Worm (Caenorhabditis elegans): Measurements from ENCODE around the gene T12B5.14.

T12B5.14 gene

DNA sequence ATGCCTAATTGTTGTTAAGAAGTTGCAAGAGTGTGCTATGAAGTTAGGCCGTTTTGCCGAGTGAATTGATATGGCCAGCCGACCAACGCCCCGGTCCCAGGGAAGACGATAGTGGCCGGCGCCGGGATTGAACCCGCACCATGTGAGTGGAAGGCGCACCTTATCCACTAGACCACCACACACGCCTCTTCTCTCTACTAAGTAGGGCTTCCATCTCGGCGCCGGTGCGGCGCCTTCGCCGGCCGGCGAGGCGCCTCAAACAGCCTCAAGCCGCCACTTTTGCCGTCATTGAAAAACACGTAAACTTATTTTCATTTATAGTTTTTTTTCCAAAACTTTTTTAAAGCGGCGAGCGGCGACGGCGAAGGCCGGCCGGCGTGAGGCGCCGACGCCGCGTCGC lies 24.2 kb downstream of the T12B5.14 start:
- TF ChIP-seq crh-2 (tag; optimal IDR thresholded peaks at IDR 0.05) (no peak), nhr-11 (tag; optimal IDR thresholded peaks at IDR 0.05) (no peak), mbf-1 (tag; optimal IDR thresholded peaks at IDR 0.05) (no peak), snpc-4 (tag; optimal IDR thresholded peaks at IDR 0.05) (no peak), elt-1 (tag; optimal IDR thresholded peaks at IDR 0.05) (no peak), ama-1 (optimal IDR thresholded peaks at IDR 0.05) (no peak), nhr-25 (tag; optimal IDR thresholded peaks at IDR 0.05) (no peak), sma-9 (GFP tag; optimal IDR thresholded peaks at IDR 0.05) (no peak), sma-9 (tag; optimal IDR thresholded peaks at IDR 0.05) (no peak), ztf-11 (tag; optimal IDR thresholded peaks at IDR 0.05) (no peak), mab-5 (tag; optimal IDR thresholded peaks at IDR 0.05) (no peak)

DNA sequence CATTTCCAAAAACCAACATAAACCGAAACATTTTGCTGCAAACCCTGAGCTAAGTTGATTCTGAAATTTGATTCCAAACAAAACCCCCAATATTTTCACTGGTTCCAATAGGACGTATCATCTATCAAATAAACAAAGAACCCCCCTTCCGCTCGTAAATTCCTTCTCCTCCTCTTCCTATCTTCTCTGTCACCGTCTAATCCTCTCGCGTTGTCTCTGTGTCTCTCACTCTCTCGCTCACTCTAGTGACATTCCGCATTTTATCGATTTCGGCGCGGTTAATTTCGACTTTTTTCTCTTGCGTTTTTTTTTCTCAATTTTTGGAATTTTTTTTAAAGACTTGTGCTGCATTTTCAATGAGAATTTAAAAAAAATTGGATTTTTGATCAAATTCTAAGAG lies 27.3 kb downstream of the T12B5.14 start:
- TF ChIP-seq lin-11 (tag; optimal IDR thresholded peaks at IDR 0.05) (no peak), C34F6.9 (tag; optimal IDR thresholded peaks at IDR 0.05) (peak; percentile 58), fos-1 (tag; optimal IDR thresholded peaks at IDR 0.05) (peak; percentile 51), gmeb-1 (tag; optimal IDR thresholded peaks at IDR 0.05) (peak; percentile 41), aly-2 (tag; optimal IDR thresholded peaks at IDR 0.05) (no peak), mab-5 (tag; optimal IDR thresholded peaks at IDR 0.05) (no peak), blmp-1 (tag; optimal IDR thresholded peaks at IDR 0.05; ENCODE audit: insufficient read depth) (no peak), ceh-16 (tag; optimal IDR thresholded peaks at IDR 0.05) (no peak), lsy-2 (tag; optimal IDR thresholded peaks at IDR 0.05) (peak in 1 of 2 experiments; percentile 4), unc-55 (GFP tag; optimal IDR thresholded peaks at IDR 0.05) (peak; percentile 69), sem-4 (tag; optimal IDR thresholded peaks at IDR 0.05) (peak; percentile 4), nhr-129 (tag; optimal IDR thresholded peaks at IDR 0.05) (peak; percentile 21), nhr-25 (tag; optimal IDR thresholded peaks at IDR 0.05) (peak; percentile 17)

DNA sequence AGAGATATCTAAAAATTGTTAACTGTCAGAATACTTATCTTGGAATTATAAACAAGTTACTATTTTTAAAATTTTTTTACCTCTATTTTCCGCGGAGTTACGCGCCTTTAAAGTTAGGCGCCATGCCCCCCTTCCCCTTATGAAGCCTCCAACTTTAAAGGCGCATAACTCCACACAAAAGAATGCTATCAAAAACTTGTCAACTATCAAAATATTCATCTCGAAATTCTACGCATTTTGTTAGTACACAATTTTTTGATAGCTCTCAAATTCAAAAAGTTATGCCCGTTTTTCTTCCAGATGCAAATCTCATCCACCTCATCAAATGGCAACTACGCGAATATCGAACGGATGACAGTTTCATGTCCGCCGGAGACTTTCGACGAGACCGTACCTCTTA lies 28.3 kb downstream of the T12B5.14 start, which contains the start of gene tbc-10:
tbc-10 (plus strand) TSS at position 301 of the 400 bp plus-strand sequence.
- TF ChIP-seq nhr-237 (tag; optimal IDR thresholded peaks at IDR 0.05): no peak
- no peak for TF ChIP-seq elt-1 (tag; optimal IDR thresholded peaks at IDR 0.05)
- TF ChIP-seq unc-62 (GFP tag; optimal IDR thresholded peaks at IDR 0.05): no peak
- TF ChIP-seq egl-27 (tag; optimal IDR thresholded peaks at IDR 0.05): no peak
- TF ChIP-seq unc-39 (tag; optimal IDR thresholded peaks at IDR 0.05): no peak
- TF ChIP-seq ceh-16 (tag; optimal IDR thresholded peaks at IDR 0.05): no peak
- TF ChIP-seq snpc-4 (tag; optimal IDR thresholded peaks at IDR 0.05): no peak
- no peak for TF ChIP-seq mab-5 (tag; optimal IDR thresholded peaks at IDR 0.05)
- no peak for TF ChIP-seq crh-2 (tag; optimal IDR thresholded peaks at IDR 0.05)
- no peak for TF ChIP-seq blmp-1 (tag; optimal IDR thresholded peaks at IDR 0.05; ENCODE audit: insufficient read depth)
- no peak for TF ChIP-seq dmd-4 (tag; optimal IDR thresholded peaks at IDR 0.05)
- TF ChIP-seq alr-1 (tag; optimal IDR thresholded peaks at IDR 0.05): no peak
- no peak for TF ChIP-seq lin-11 (tag; optimal IDR thresholded peaks at IDR 0.05)
- TF ChIP-seq ztf-4 (tag; optimal IDR thresholded peaks at IDR 0.05): no peak
- no peak for TF ChIP-seq zag-1 (tag; optimal IDR thresholded peaks at IDR 0.05)

DNA sequence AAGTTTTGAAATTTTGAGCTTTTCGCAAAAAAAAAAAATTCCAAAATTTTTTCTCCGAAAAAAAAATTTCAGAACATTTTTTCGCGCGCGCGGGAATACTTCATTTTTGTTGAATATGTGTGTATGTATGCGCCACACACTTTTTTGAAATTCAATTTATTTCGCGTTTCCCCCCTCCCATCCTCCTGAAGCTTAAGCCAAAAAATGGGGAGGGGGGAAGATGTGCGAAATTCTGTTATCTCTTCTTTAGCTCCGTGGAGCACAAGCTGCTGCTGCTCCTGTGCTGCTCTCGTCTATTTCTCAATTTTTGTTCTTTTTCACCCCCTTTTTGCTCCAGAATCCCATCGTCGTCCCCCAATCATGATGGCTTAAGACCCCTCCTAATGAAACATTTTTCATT lies 34.9 kb downstream of the T12B5.14 start:
- TF ChIP-seq nhr-237 (tag; optimal IDR thresholded peaks at IDR 0.05) (no peak), lsy-2 (tag; optimal IDR thresholded peaks at IDR 0.05) (no peak), ztf-1 (GFP tag; conservative IDR thresholded peaks at IDR 0.05) (no peak), blmp-1 (tag; optimal IDR thresholded peaks at IDR 0.05; ENCODE audit: insufficient read depth) (no peak), unc-39 (tag; optimal IDR thresholded peaks at IDR 0.05) (no peak), mab-5 (tag; optimal IDR thresholded peaks at IDR 0.05) (no peak), nhr-25 (tag; optimal IDR thresholded peaks at IDR 0.05) (no peak), peb-1 (tag; optimal IDR thresholded peaks at IDR 0.05) (no peak), gmeb-1 (tag; optimal IDR thresholded peaks at IDR 0.05) (no peak), R02D3.7 (tag; optimal IDR thresholded peaks at IDR 0.05) (no peak), crh-2 (tag; optimal IDR thresholded peaks at IDR 0.05) (no peak), nhr-12 (tag; optimal IDR thresholded peaks at IDR 0.05) (no peak)

DNA sequence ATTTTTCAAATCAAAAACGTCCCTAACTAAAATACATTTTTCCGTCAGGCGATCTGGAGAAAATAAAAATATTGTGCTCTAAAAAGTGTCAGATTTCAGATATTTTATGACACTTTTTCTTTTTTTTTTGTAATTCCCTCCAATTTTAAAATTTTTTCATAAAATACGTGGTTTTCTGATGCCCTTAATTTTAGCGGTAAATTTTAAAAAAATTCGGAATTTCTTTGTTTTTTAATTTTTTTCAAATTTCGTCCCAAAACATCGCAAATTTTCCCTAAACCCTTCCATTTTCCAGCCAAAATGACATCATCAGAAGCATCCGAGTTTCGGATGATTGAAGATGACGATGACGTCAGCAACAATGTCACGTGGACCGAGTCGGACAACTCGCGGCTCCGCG lies 36.9 kb downstream of the T12B5.14 start, which contains the start of gene trp-2:
trp-2 (plus strand) TSS at position 301 of the 400 bp plus-strand sequence.
- TF ChIP-seq unc-39 (tag; optimal IDR thresholded peaks at IDR 0.05) (no peak), peb-1 (tag; optimal IDR thresholded peaks at IDR 0.05) (no peak), ztf-11 (tag; optimal IDR thresholded peaks at IDR 0.05) (no peak), snpc-4 (tag; optimal IDR thresholded peaks at IDR 0.05) (no peak), gmeb-1 (tag; optimal IDR thresholded peaks at IDR 0.05) (no peak), sem-4 (tag; optimal IDR thresholded peaks at IDR 0.05) (no peak), blmp-1 (tag; optimal IDR thresholded peaks at IDR 0.05; ENCODE audit: insufficient read depth) (no peak), sma-3 (GFP tag; optimal IDR thresholded peaks at IDR 0.05) (no peak), mab-5 (tag; optimal IDR thresholded peaks at IDR 0.05) (no peak), ama-1 (optimal IDR thresholded peaks at IDR 0.05) (no peak), nhr-237 (tag; optimal IDR thresholded peaks at IDR 0.05) (no peak), unc-55 (GFP tag; optimal IDR thresholded peaks at IDR 0.05) (no peak)

Measured in whole organism, L2 larva.